Worm (Caenorhabditis elegans): ENCODE data around the gene C15H9.11.
A peak's percentile ranks its signal among the peaks of the same experiment; 100 is the strongest.

The C15H9.11 gene

ce11 chrX:6091967-6092366, 11.2 kb downstream of the C15H9.11 start, which contains the start of gene hsp-3 (continued):
- TF ChIP-seq egl-44 (GFP tag; IDR thresholded peaks at IDR 0.05) (peak; percentile 92), ztf-22 (GFP tag; optimal IDR thresholded peaks at IDR 0.05) (peak; percentile 93), F39B2.1 (GFP tag; IDR thresholded peaks at IDR 0.05) (0 out of 2 replicates have a peak, but pooled peaks have one; percentile 42), F57A8.1 (GFP tag; optimal IDR thresholded peaks at IDR 0.05) (no peak), nhr-80 (tag; optimal IDR thresholded peaks at IDR 0.05) (peak; percentile 100), lin-54 (GFP tag; optimal IDR thresholded peaks at IDR 0.05) (peak; percentile 83), somi-1 (GFP tag; optimal IDR thresholded peaks at IDR 0.05) (peak; percentile 85), D2030.7 (GFP tag; IDR thresholded peaks at IDR 0.05) (0 out of 2 replicates have a peak, but pooled peaks have one; percentile 31), sea-2 (GFP tag; IDR thresholded peaks at IDR 0.05) (peak; percentile 84; the same call in 1 of the 2 replicates), madf-8 (GFP tag; conservative IDR thresholded peaks at IDR 0.05) (no peak), ceh-58 (GFP tag; IDR thresholded peaks at IDR 0.05) (no peak), dpff-1 (tag; optimal IDR thresholded peaks at IDR 0.05) (no peak), T07F8.4 (tag; optimal IDR thresholded peaks at IDR 0.05) (peak; percentile 36), nhr-179 (tag; optimal IDR thresholded peaks at IDR 0.05) (peak; percentile 59), xnd-1 (tag; optimal IDR thresholded peaks at IDR 0.05) (no peak), Y95B8A.8 (GFP tag; IDR thresholded peaks at IDR 0.05) (peak; percentile 85; the same call in 1 of the 2 replicates), madf-10 (tag; optimal IDR thresholded peaks at IDR 0.05) (peak; percentile 93), attf-6 (GFP tag; IDR thresholded peaks at IDR 0.05) (no peak), B0336.3 (GFP tag; IDR thresholded peaks at IDR 0.05) (peak; percentile 98), ztf-26 (tag; optimal IDR thresholded peaks at IDR 0.05) (peak; percentile 95)

ce11 chrX:6090779-6091178, 12.4 kb downstream of the C15H9.11 start:
- TF ChIP-seq mxl-1 (tag; optimal IDR thresholded peaks at IDR 0.05) (no peak), tbx-9 (tag; optimal IDR thresholded peaks at IDR 0.05; ENCODE audit: borderline replicate concordance) (no peak), hmg-20 (GFP tag; IDR thresholded peaks at IDR 0.05) (no peak)

ce11 chrX:6088718-6089117, 14.5 kb downstream of the C15H9.11 start:
- peak; percentile 54 for TF ChIP-seq tlf-1 (GFP tag; optimal IDR thresholded peaks at IDR 0.05)
- TF ChIP-seq die-1 (tag; optimal IDR thresholded peaks at IDR 0.05), result peak; percentile 20
- no peak for TF ChIP-seq ztf-3 (GFP tag; optimal IDR thresholded peaks at IDR 0.05)
- TF ChIP-seq ceh-100 (GFP tag; IDR thresholded peaks at IDR 0.05), result no peak
- TF ChIP-seq him-1 (tag; optimal IDR thresholded peaks at IDR 0.05), result no peak
- TF ChIP-seq madf-10 (tag; optimal IDR thresholded peaks at IDR 0.05), result peak; percentile 61
- no peak for TF ChIP-seq unc-130 (GFP tag; optimal IDR thresholded peaks at IDR 0.05)
- TF ChIP-seq ZK185.1 (tag; optimal IDR thresholded peaks at IDR 0.05; ENCODE audit: poor library complexity, severe bottlenecking), result no peak
- TF ChIP-seq F33H1.4 (GFP tag; IDR thresholded peaks at IDR 0.05), result no peak
- peak; percentile 12 for TF ChIP-seq sptf-2 (GFP tag; optimal IDR thresholded peaks at IDR 0.05)
- no peak for TF ChIP-seq pha-4 (tag; optimal IDR thresholded peaks at IDR 0.05)
- TF ChIP-seq atf-7 (tag; optimal IDR thresholded peaks at IDR 0.05), result peak; percentile 41
- 0 out of 2 replicates have a peak, but pooled peaks have one; percentile 23 for TF ChIP-seq B0336.3 (GFP tag; IDR thresholded peaks at IDR 0.05)
- TF ChIP-seq let-607 (tag; optimal IDR thresholded peaks at IDR 0.05), result peak; percentile 7 to 42
- TF ChIP-seq Y56A3A.18 (GFP tag; IDR thresholded peaks at IDR 0.05), result peak; percentile 18; the same call in 1 of the 2 replicates
- no peak for TF ChIP-seq xnd-1 (tag; optimal IDR thresholded peaks at IDR 0.05)
- no peak for TF ChIP-seq lin-35 (GFP tag; optimal IDR thresholded peaks at IDR 0.05)
- no peak for TF ChIP-seq lin-54 (GFP tag; optimal IDR thresholded peaks at IDR 0.05)
- TF ChIP-seq F37B4.10 (GFP tag; IDR thresholded peaks at IDR 0.05), result no peak
- TF ChIP-seq aptf-2 (GFP tag; conservative IDR thresholded peaks at IDR 0.05), result no peak
- no peak for TF ChIP-seq B0035.1 (tag; optimal IDR thresholded peaks at IDR 0.05)
- 0 out of 2 replicates have a peak, but pooled peaks have one; percentile 39 for TF ChIP-seq Y53G8AR.9 (GFP tag; conservative IDR thresholded peaks at IDR 0.05)
- TF ChIP-seq F22D6.2 (tag; optimal IDR thresholded peaks at IDR 0.05), result peak; percentile 22
- no peak for TF ChIP-seq ceh-40 (GFP tag; IDR thresholded peaks at IDR 0.05)
- TF ChIP-seq rpc-1 (optimal IDR thresholded peaks at IDR 0.05), result no peak
- TF ChIP-seq rpc-1 (tag; optimal IDR thresholded peaks at IDR 0.05), result no peak

Data from whole organism, young adult.